Fruit fly (Drosophila melanogaster): ENCODE data around the gene CG33764.

CG33764 gene

dm6 chr3L:4236097-4236572 is 31.2 kb downstream of the CG33764 start, which contains the start of gene ImpL2:
Gene ImpL2, minus strand, starts transcription at chr3L:4236147.
- TF ChIP-seq CG11456 (GFP tag; IDR thresholded peaks at IDR 0.05) (no peak), CG8281 (tag; optimal IDR thresholded peaks at IDR 0.05) (peak; percentile 79), Deaf1 (tag; optimal IDR thresholded peaks at IDR 0.05) (peak; percentile 93), CG18262 (tag; optimal IDR thresholded peaks at IDR 0.05) (no peak), Ada2b (GFP tag; IDR thresholded peaks at IDR 0.05) (no peak), CG13894 (tag; optimal IDR thresholded peaks at IDR 0.05) (peak; percentile 91), CG18764 (GFP tag; optimal IDR thresholded peaks at IDR 0.05) (no peak), sisA (GFP tag; IDR thresholded peaks at IDR 0.05) (no peak), Hr51 (GFP tag; optimal IDR thresholded peaks at IDR 0.05) (no peak), CG6689 (GFP tag; IDR thresholded peaks at IDR 0.05) (no peak), Hsf (GFP tag; optimal IDR thresholded peaks at IDR 0.05) (no peak), trh (GFP tag; optimal IDR thresholded peaks at IDR 0.05) (no peak), Med (GFP tag) (peak; percentile 36), scrt (GFP tag; optimal IDR thresholded peaks at IDR 0.05) (peak; percentile 79), abd-A (tag; optimal IDR thresholded peaks at IDR 0.05) (peak; percentile 45), CG11085 (GFP tag; IDR thresholded peaks at IDR 0.05) (no peak)

dm6 chr3L:4233603-4234277 is 33.6 kb downstream of the CG33764 start:
- TF ChIP-seq Nf-YB (GFP tag; optimal IDR thresholded peaks at IDR 0.05), result peak; percentile 61
- TF ChIP-seq lab (GFP tag; optimal IDR thresholded peaks at IDR 0.05), result no peak
- 0 out of 3 replicates have a peak, but pooled peaks have one; percentile 18 for TF ChIP-seq CG7963 (GFP tag; IDR thresholded peaks at IDR 0.05; ENCODE audit: partially characterized antibody)
- TF ChIP-seq onecut (GFP tag; IDR thresholded peaks at IDR 0.05), result peak; percentile 65
- no peak for TF ChIP-seq CG8290 (GFP tag; optimal IDR thresholded peaks at IDR 0.05)
- peak in 1 of 2 experiments; percentile 10 for TF ChIP-seq CG8290 (tag; optimal IDR thresholded peaks at IDR 0.05)
- peak; percentile 57 for TF ChIP-seq vvl (GFP tag; IDR thresholded peaks at IDR 0.05)
- TF ChIP-seq CG8478 (optimal IDR thresholded peaks at IDR 0.05), result peak; percentile 92
- peak; percentile 54 for TF ChIP-seq Med (GFP tag)
- no peak for TF ChIP-seq jing (GFP tag; optimal IDR thresholded peaks at IDR 0.05)
- peak; percentile 94 for TF ChIP-seq cg (GFP tag; optimal IDR thresholded peaks at IDR 0.05)
- no peak for TF ChIP-seq CG34224 (GFP tag; IDR thresholded peaks at IDR 0.05; ENCODE audit: partially characterized antibody)
- TF ChIP-seq Nf-YC (tag; optimal IDR thresholded peaks at IDR 0.05), result peak; percentile 45
- TF ChIP-seq amos (GFP tag; IDR thresholded peaks at IDR 0.05; ENCODE audit: partially characterized antibody), result no peak
- TF ChIP-seq CG8944 (GFP tag; optimal IDR thresholded peaks at IDR 0.05), result no peak
- peak; percentile 8 for TF ChIP-seq CG10543 (GFP tag; optimal IDR thresholded peaks at IDR 0.05)
- TF ChIP-seq tna (GFP tag; IDR thresholded peaks at IDR 0.05; ENCODE audit: partially characterized antibody), result peak; percentile 30; the same call in 1 of the 2 replicates
- TF ChIP-seq Trl (optimal IDR thresholded peaks at IDR 0.05), result peak; percentile 54 to 69
- no peak for TF ChIP-seq Trl (GFP tag; optimal IDR thresholded peaks at IDR 0.05)
- TF ChIP-seq abd-A (tag; optimal IDR thresholded peaks at IDR 0.05), result peak; percentile 28
- peak; percentile 43 for TF ChIP-seq D (optimal IDR thresholded peaks at IDR 0.05)
- TF ChIP-seq D (GFP tag; optimal IDR thresholded peaks at IDR 0.05), result no peak
- TF ChIP-seq Adf1 (GFP tag; IDR thresholded peaks at IDR 0.05), result peak; percentile 58
- peak; percentile 83; the same call in 1 of the 4 replicates for TF ChIP-seq chinmo (GFP tag; IDR thresholded peaks at IDR 0.05; ENCODE audit: partially characterized antibody)
- no peak for TF ChIP-seq CG9932 (GFP tag; IDR thresholded peaks at IDR 0.05)
- TF ChIP-seq crol (GFP tag; IDR thresholded peaks at IDR 0.05), result peak; percentile 30; the same call in 1 of the 2 replicates
- TF ChIP-seq CG8281 (tag; optimal IDR thresholded peaks at IDR 0.05), result no peak
- peak; percentile 89 for TF ChIP-seq z (GFP tag; IDR thresholded peaks at IDR 0.05)
- TF ChIP-seq Mes4 (GFP tag; optimal IDR thresholded peaks at IDR 0.05), result no peak
- peak; percentile 19 for TF ChIP-seq kni (GFP tag; optimal IDR thresholded peaks at IDR 0.05)
- peak; percentile 36 for TF ChIP-seq HLHmδ (GFP tag; optimal IDR thresholded peaks at IDR 0.05)
